Worm (Caenorhabditis elegans) whole organism, L1 larva: ENCODE results near the gene lgc-10.

Source experiments
- C16A3.4 ChIP-seq: fragments of 150-350 bp; optimal IDR thresholded peaks from 2 replicates; lab custom pipeline; 2014; ENCODE audit warnings: missing biosample characterization, missing genetic modification characterization
- C34B4.2 ChIP-seq: sonication (generic microtip); optimal IDR thresholded peaks from 2 replicates; lab custom pipeline; 2017; ENCODE audit warnings: mild to moderate bottlenecking, missing genetic modification characterization, missing compliant biosample characterization
- Y116A8C.19 ChIP-seq: sonication (generic microtip); optimal IDR thresholded peaks from 2 replicates; lab custom pipeline; 2016; ENCODE audit warnings: missing compliant biosample characterization, missing genetic modification characterization, borderline replicate concordance
- aha-1 ChIP-seq: fragments of 150-350 bp; optimal IDR thresholded peaks from 2 replicates; lab custom pipeline; 2014; ENCODE audit warnings: missing biosample characterization, missing genetic modification characterization
- alr-1 ChIP-seq: fragments of 200-800 bp; sonication (Bioruptor generic); optimal IDR thresholded peaks from 2 replicates; lab custom pipeline; 2018; ENCODE audit warnings: borderline replicate concordance, mild to moderate bottlenecking, missing genetic modification characterization, missing compliant biosample characterization
- aly-2 ChIP-seq: fragments of 150-350 bp; optimal IDR thresholded peaks from 2 replicates; lab custom pipeline; 2014; ENCODE audit warnings: missing biosample characterization, missing genetic modification characterization
- ama-1 ChIP-seq: fragments of 150-350 bp; optimal IDR thresholded peaks from 2 replicates; lab custom pipeline; 2014
- ceh-82 ChIP-seq, 3 experiments: fragments of 150-350 bp in 1 of 3; sonication (generic microtip) in 2 of 3; optimal IDR thresholded peaks; 2 replicates each; lab custom pipeline; 2014 to 2017; ENCODE audit warnings: missing biosample characterization in 3 of 3, missing genetic modification characterization in 3 of 3
- ceh-90 ChIP-seq: sonication (generic microtip); optimal IDR thresholded peaks from 2 replicates; lab custom pipeline; 2016; ENCODE audit warnings: missing genetic modification characterization, missing compliant biosample characterization
- dpl-1 ChIP-seq, 3 experiments: fragments of 150-350 bp in 2 of 3; sonication (generic microtip) in 1 of 3; optimal IDR thresholded peaks; 2 replicates each; lab custom pipeline; 2014 to 2017; ENCODE audit warnings: missing biosample characterization in 3 of 3, missing genetic modification characterization in 3 of 3, missing genetic modification reagents in 3 of 3
- dsc-1 ChIP-seq: sonication (generic microtip); optimal IDR thresholded peaks from 2 replicates; lab custom pipeline; 2016; ENCODE audit warnings: mild to moderate bottlenecking, missing genetic modification characterization, missing compliant biosample characterization
- efl-1 ChIP-seq, 4 experiments: fragments of 150-350 bp; optimal IDR thresholded peaks in 3 of 4; peaks in 1 of 4; 1 replicate in 1 of 4; 2 replicates in 3 of 4; lab custom pipeline; 2014; ENCODE audit warnings: missing biosample characterization in 2 of 4, missing genetic modification characterization in 2 of 4, missing genetic modification reagents in 2 of 4
- egl-13 ChIP-seq: sonication (generic microtip); optimal IDR thresholded peaks from 2 replicates; lab custom pipeline; 2016; ENCODE audit warnings: missing genotype, missing genetic modification reagents, missing genetic modification characterization, missing compliant biosample characterization
- elt-2 ChIP-seq: sonication (generic microtip); optimal IDR thresholded peaks from 2 replicates; lab custom pipeline; 2016; ENCODE audit warnings: missing genetic modification characterization, mild to moderate bottlenecking, inconsistent platforms, missing compliant biosample characterization, missing genetic modification reagents
- fkh-4 ChIP-seq: sonication (generic microtip); optimal IDR thresholded peaks from 2 replicates; lab custom pipeline; 2016; ENCODE audit warnings: missing compliant biosample characterization, missing genetic modification characterization, borderline replicate concordance
- grh-1 ChIP-seq: fragments of 200-800 bp; sonication (Bioruptor generic); IDR thresholded peaks from 2 replicates; pipeline ENCODE4 v1.3.6; 2022; ENCODE audit warnings: missing genetic modification reagents, missing genetic modification characterization, missing compliant biosample characterization
- hlh-4 ChIP-seq: sonication (generic microtip); optimal IDR thresholded peaks from 2 replicates; lab custom pipeline; 2016; ENCODE audit warnings: mild to moderate bottlenecking, missing genetic modification characterization, missing compliant biosample characterization
- irx-1 ChIP-seq: sonication (generic microtip); optimal IDR thresholded peaks from 2 replicates; lab custom pipeline; 2016; ENCODE audit warnings: missing genetic modification characterization, missing compliant biosample characterization
- isw-1 ChIP-seq: fragments of 200-800 bp; sonication (Bioruptor generic); IDR thresholded peaks from 2 replicates; pipeline ENCODE4 v1.3.6; 2022; ENCODE audit warnings: missing genetic modification characterization, missing compliant biosample characterization
- jun-1 ChIP-seq: fragments of 150-350 bp; optimal IDR thresholded peaks from 2 replicates; lab custom pipeline; 2014; ENCODE audit warnings: missing biosample characterization, missing genetic modification reagents, missing genetic modification characterization
- lin-13 ChIP-seq: fragments of 150-350 bp; optimal IDR thresholded peaks from 2 replicates; lab custom pipeline; 2014; ENCODE audit warnings: missing biosample characterization, missing genetic modification reagents, missing genetic modification characterization
- lin-14 ChIP-seq: fragments of 200-800 bp; sonication (Bioruptor generic); optimal IDR thresholded peaks from 2 replicates; lab custom pipeline; 2018; ENCODE audit warnings: mild to moderate bottlenecking, missing genetic modification characterization, moderate library complexity, missing compliant biosample characterization
- lin-15B ChIP-seq: fragments of 150-350 bp; sonication (generic microtip); optimal IDR thresholded peaks from 3 replicates; lab custom pipeline; 2014; ENCODE audit warnings: missing biosample characterization, missing genetic modification characterization
- lin-35 ChIP-seq, 2 experiments: fragments of 150-350 bp; optimal IDR thresholded peaks; 2 replicates each; lab custom pipeline; 2014; ENCODE audit warnings: missing biosample characterization in 2 of 2, missing genetic modification characterization in 2 of 2, missing genetic modification reagents in 2 of 2
- lin-39 ChIP-seq: fragments of 150-350 bp; optimal IDR thresholded peaks from 2 replicates; lab custom pipeline; 2014; ENCODE audit warnings: missing biosample characterization, missing genetic modification reagents, missing genetic modification characterization
- lsy-2 ChIP-seq, 2 experiments: fragments of 150-350 bp; optimal IDR thresholded peaks; 2 replicates each; lab custom pipeline; 2014; ENCODE audit warnings: missing biosample characterization in 2 of 2, missing genetic modification characterization in 2 of 2
- mdl-1 ChIP-seq, 2 experiments: fragments of 150-350 bp; optimal IDR thresholded peaks; 2 replicates each; lab custom pipeline; 2014 to 2017; ENCODE audit warnings: missing biosample characterization in 2 of 2, missing genetic modification characterization in 2 of 2, inconsistent platforms in 1 of 2
- mef-2 ChIP-seq: fragments of 150-350 bp; optimal IDR thresholded peaks from 2 replicates; lab custom pipeline; 2014; ENCODE audit warnings: missing biosample characterization, missing genetic modification characterization
- nhr-11 ChIP-seq: fragments of 150-350 bp; optimal IDR thresholded peaks from 2 replicates; lab custom pipeline; 2014; ENCODE audit warnings: missing biosample characterization, missing genetic modification characterization
- nhr-12 ChIP-seq: sonication (generic microtip); optimal IDR thresholded peaks from 2 replicates; lab custom pipeline; 2017; ENCODE audit warnings: missing biosample characterization, missing genetic modification characterization
- nhr-20 ChIP-seq: sonication (generic microtip); optimal IDR thresholded peaks from 2 replicates; lab custom pipeline; 2016; ENCODE audit warnings: mild to moderate bottlenecking, missing genetic modification characterization, missing compliant biosample characterization
- nhr-28 ChIP-seq: fragments of 150-350 bp; optimal IDR thresholded peaks from 2 replicates; lab custom pipeline; 2014; ENCODE audit warnings: missing biosample characterization, missing genetic modification characterization
- nhr-47 ChIP-seq: sonication (generic microtip); optimal IDR thresholded peaks from 2 replicates; lab custom pipeline; 2016; ENCODE audit warnings: mild to moderate bottlenecking, missing genetic modification characterization, moderate library complexity, missing compliant biosample characterization
- nhr-71 ChIP-seq: sonication (generic microtip); optimal IDR thresholded peaks from 2 replicates; lab custom pipeline; 2016; ENCODE audit warnings: mild to moderate bottlenecking, missing genetic modification characterization, moderate library complexity, missing compliant biosample characterization
- nhr-77 ChIP-seq: fragments of 150-350 bp; optimal IDR thresholded peaks from 2 replicates; lab custom pipeline; 2014; ENCODE audit warnings: missing biosample characterization, missing genetic modification characterization
- nhr-84 ChIP-seq: sonication (generic microtip); optimal IDR thresholded peaks from 2 replicates; lab custom pipeline; 2017; ENCODE audit warnings: missing biosample characterization, missing genetic modification characterization
- nhr-85 ChIP-seq: sonication (generic microtip); peaks from one replicate; lab custom pipeline; 2016; ENCODE audit warnings: missing genetic modification characterization, inconsistent platforms, missing compliant biosample characterization
- nhr-90 ChIP-seq: sonication (generic microtip); optimal IDR thresholded peaks from 2 replicates; lab custom pipeline; 2016; ENCODE audit warnings: mild to moderate bottlenecking, missing genetic modification characterization, missing compliant biosample characterization; ENCODE audit not compliant: poor library complexity
- pqm-1 ChIP-seq: sonication (generic microtip); optimal IDR thresholded peaks from 3 replicates; lab custom pipeline; 2017; ENCODE audit warnings: missing biosample characterization, missing genetic modification characterization
- snu-23 ChIP-seq: sonication (generic microtip); optimal IDR thresholded peaks from 2 replicates; lab custom pipeline; 2016; ENCODE audit warnings: missing genetic modification characterization, missing compliant biosample characterization
- sox-4 ChIP-seq: sonication (generic microtip); optimal IDR thresholded peaks from 2 replicates; lab custom pipeline; 2016; ENCODE audit warnings: missing genetic modification characterization, missing compliant biosample characterization
- sptf-1 ChIP-seq: fragments of 150-350 bp; optimal IDR thresholded peaks from 2 replicates; lab custom pipeline; 2014; ENCODE audit warnings: missing biosample characterization, missing genetic modification characterization
- sup-37 ChIP-seq: fragments of 200-800 bp; sonication (Bioruptor generic); optimal IDR thresholded peaks from 2 replicates; lab custom pipeline; 2018; ENCODE audit warnings: mild to moderate bottlenecking, missing genetic modification characterization, missing compliant biosample characterization
- tlp-1 ChIP-seq: fragments of 150-350 bp; optimal IDR thresholded peaks from 2 replicates; lab custom pipeline; 2014; ENCODE audit warnings: missing biosample characterization, missing genetic modification characterization
- unc-62 ChIP-seq: fragments of 150-350 bp; optimal IDR thresholded peaks from 2 replicates; lab custom pipeline; 2014; ENCODE audit warnings: missing biosample characterization, missing genetic modification reagents, missing genetic modification characterization
- unc-86 ChIP-seq: sonication (generic microtip); optimal IDR thresholded peaks from 2 replicates; lab custom pipeline; 2016; ENCODE audit warnings: missing genetic modification characterization, missing compliant biosample characterization
- unc-98 ChIP-seq: fragments of 200-800 bp; sonication (Bioruptor generic); IDR thresholded peaks from 2 replicates; pipeline ENCODE4 v1.3.6; 2022; ENCODE audit warnings: missing genetic modification characterization, missing compliant biosample characterization
- vab-15 ChIP-seq: sonication (generic microtip); optimal IDR thresholded peaks from 2 replicates; lab custom pipeline; 2017; ENCODE audit warnings: missing genotype, mild to moderate bottlenecking, missing genetic modification characterization, missing compliant biosample characterization
- zip-4 ChIP-seq: fragments of 200-800 bp; sonication (Bioruptor generic); optimal IDR thresholded peaks from 2 replicates; lab custom pipeline; 2018; ENCODE audit warnings: mild to moderate bottlenecking, missing genetic modification characterization, moderate library complexity, missing compliant biosample characterization
- ztf-11 ChIP-seq, 2 experiments: sonication (generic microtip); optimal IDR thresholded peaks; 2 replicates each; lab custom pipeline; 2016 to 2017; ENCODE audit warnings: missing genetic modification characterization in 2 of 2, missing biosample characterization in 1 of 2, missing compliant biosample characterization in 1 of 2
- ztf-4 ChIP-seq: fragments of 150-350 bp; optimal IDR thresholded peaks from 2 replicates; lab custom pipeline; 2014; ENCODE audit warnings: missing biosample characterization, missing genetic modification characterization

lgc-10 gene

ce11 chrIV:6487047-6487446 lies 29.7 kb upstream of the lgc-10 start, which contains the start of gene Y73B6BL.37:
TSS of gene Y73B6BL.37 (plus strand) at chrIV:6487347.
- TF ChIP-seq Y116A8C.19 (tag; lab: Kevin White, UChicago), result no peak
- TF ChIP-seq jun-1, result no peak
- no peak for TF ChIP-seq sox-4 (tag; lab: Kevin White, UChicago)
- no peak for TF ChIP-seq dsc-1
- TF ChIP-seq aha-1 (tag; lab: Kevin White, UChicago), result no peak
- no peak for TF ChIP-seq nhr-12 (tag; lab: Kevin White, UChicago)
- TF ChIP-seq tlp-1, result no peak
- TF ChIP-seq zip-4, result no peak
- TF ChIP-seq unc-98 (GFP tag; lab: Robert Waterston, UW), result no peak
- no peak for TF ChIP-seq unc-86 (tag; lab: Kevin White, UChicago)
- no peak for TF ChIP-seq ztf-11 (tag; optimal IDR thresholded peaks at IDR 0.05; lab: Kevin White, UChicago)

- TF ChIP-seq unc-98 (GFP tag; lab: Robert Waterston, UW) (no peak), egl-13 (no peak), snu-23 (GFP tag; lab: Kevin White, UChicago) (peak; percentile 52), isw-1 (GFP tag; lab: Robert Waterston, UW) (no peak), ceh-82 (tag; optimal IDR thresholded peaks at IDR 0.05; lab: Kevin White, UChicago) (peak in 1 of 3 experiments; percentile 25), sox-4 (tag; lab: Kevin White, UChicago) (no peak), nhr-90 (peak; percentile 49), pqm-1 (tag; lab: Kevin White, UChicago) (no peak), hlh-4 (tag; lab: Kevin White, UChicago) (no peak), efl-1 (optimal IDR thresholded peaks at IDR 0.05; lab: Kevin White, UChicago) (peak in 1 of 2 experiments; percentile 21), efl-1 (GFP tag; optimal IDR thresholded peaks at IDR 0.05 in 1 of 2; lab: Kevin White, UChicago) (peak in 1 of 2 experiments; percentile 89), mef-2 (no peak), nhr-47 (tag; lab: Kevin White, UChicago) (no peak), aly-2 (tag; lab: Kevin White, UChicago) (no peak), lin-39 (no peak), irx-1 (tag; lab: Kevin White, UChicago) (no peak), dsc-1 (no peak), C16A3.4 (tag; lab: Kevin White, UChicago) (peak; percentile 37), C34B4.2 (tag; lab: Kevin White, UChicago) (no peak), mdl-1 (tag; optimal IDR thresholded peaks at IDR 0.05; lab: Kevin White, UChicago) (peak in 1 of 2 experiments; percentile 20), alr-1 (tag; lab: Kevin White, UChicago) (no peak), nhr-28 (tag; lab: Kevin White, UChicago) (no peak), nhr-84 (tag; lab: Kevin White, UChicago) (no peak), nhr-77 (tag; lab: Kevin White, UChicago) (peak; percentile 43), nhr-71 (no peak), lin-15B (tag; lab: Kevin White, UChicago) (no peak), nhr-20 (tag; lab: Kevin White, UChicago) (peak; percentile 54), nhr-11 (tag; lab: Kevin White, UChicago) (no peak), ama-1 (lab: Kevin White, UChicago) (no peak), unc-86 (tag; lab: Kevin White, UChicago) (no peak), fkh-4 (no peak), nhr-85 (peak; percentile 57), sup-37 (no peak), lin-13 (no peak), dpl-1 (GFP tag; optimal IDR thresholded peaks at IDR 0.05; lab: Kevin White, UChicago) (peak in 2 of 3 experiments; percentile 4 to 29), lsy-2 (tag; optimal IDR thresholded peaks at IDR 0.05; lab: Kevin White, UChicago) (no peak), lin-35 (GFP tag; optimal IDR thresholded peaks at IDR 0.05; lab: Kevin White, UChicago) (peak; percentile 23 to 69), grh-1 (GFP tag; lab: Robert Waterston, UW) (no peak), elt-2 (tag; lab: Kevin White, UChicago) (peak; percentile 19), jun-1 (no peak), vab-15 (no peak), ztf-4 (tag; lab: Kevin White, UChicago) (no peak), sptf-1 (tag; lab: Kevin White, UChicago) (no peak), ceh-90 (tag; lab: Kevin White, UChicago) (no peak), unc-62 (GFP tag; lab: Kevin White, UChicago) (no peak), ztf-11 (tag; optimal IDR thresholded peaks at IDR 0.05; lab: Kevin White, UChicago) (no peak), lin-14 (GFP tag; lab: Kevin White, UChicago) (peak; percentile 29)
Observed at ce11 chrIV:6480978-6481377, 23.6 kb upstream of the lgc-10 start.
